In the genomic region with DNA sequence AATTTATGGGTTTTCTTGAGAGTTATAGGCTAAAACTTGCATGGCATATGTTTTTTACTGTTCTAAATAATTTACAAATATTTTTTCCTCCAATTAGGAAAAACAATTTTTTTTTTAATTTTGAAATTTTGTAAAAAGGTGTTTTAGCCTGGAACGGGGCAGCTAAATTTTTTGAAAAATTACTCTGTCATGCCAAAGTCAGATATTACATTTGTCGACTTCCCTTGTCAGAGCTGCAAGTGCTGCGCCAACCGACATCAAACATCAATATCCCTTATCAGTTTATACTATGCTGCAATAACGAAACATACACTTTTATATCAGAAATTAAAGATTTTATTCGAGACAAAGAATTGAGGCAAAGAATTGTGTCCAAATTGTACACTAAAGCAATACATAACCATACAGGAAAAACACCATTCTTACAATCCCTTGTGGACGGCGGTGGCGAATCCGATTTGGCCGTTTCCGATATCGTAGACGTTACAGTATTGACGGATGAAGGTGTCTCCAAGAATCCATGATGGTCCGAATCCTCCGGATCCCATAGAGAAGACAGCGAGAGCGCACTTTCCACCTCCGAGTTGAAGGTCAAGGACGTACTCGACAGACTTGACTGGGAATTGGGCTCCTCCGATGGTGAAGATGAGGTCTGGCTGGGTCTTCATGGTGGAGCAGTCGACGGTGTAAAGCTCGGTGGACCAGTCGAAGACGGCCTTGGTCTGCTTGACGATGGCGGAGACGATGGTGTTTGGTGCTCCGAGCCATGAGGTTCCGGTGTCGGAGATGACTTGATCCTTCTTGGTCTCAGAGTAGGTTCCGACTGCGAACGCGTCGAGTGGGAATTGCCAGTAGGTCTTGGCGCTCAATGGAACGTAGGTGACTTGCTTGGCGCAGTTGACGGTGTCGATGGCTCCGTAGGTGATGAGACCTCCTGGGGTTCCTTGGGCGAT, we compare ENCODE assay signal across 6 worm cellular contexts.
TF ChIP-seq lines count a peak whose summit lies in the region.

No protein-coding gene starts in this region.

TF ChIP-seq in whole organism, L1 larva, 84 proteins besides CTCF, POLR2A, EP300 and RAD21:
- no peak for TF ChIP-seq unc-130 (tag; optimal IDR thresholded peaks at IDR 0.05; lab: Kevin White, UChicago)
- TF ChIP-seq nhr-90 (tag; optimal IDR thresholded peaks at IDR 0.05; lab: Kevin White, UChicago; ENCODE audit: poor library complexity) = peak; percentile 15
- peak; percentile 35 for TF ChIP-seq elt-2 (tag; optimal IDR thresholded peaks at IDR 0.05; lab: Kevin White, UChicago)
- TF ChIP-seq nhr-19 (GFP tag; conservative IDR thresholded peaks at IDR 0.05; lab: Robert Waterston, UW) = peak; percentile 15; the same call in 1 of the 2 replicates
- no peak for TF ChIP-seq nhr-47 (tag; optimal IDR thresholded peaks at IDR 0.05; lab: Kevin White, UChicago)
- peak; percentile 47 for TF ChIP-seq nhr-71 (tag; optimal IDR thresholded peaks at IDR 0.05; lab: Kevin White, UChicago)
- peak; percentile 90 for TF ChIP-seq aly-2 (tag; optimal IDR thresholded peaks at IDR 0.05; lab: Kevin White, UChicago)
- TF ChIP-seq ama-1 (optimal IDR thresholded peaks at IDR 0.05; lab: Kevin White, UChicago) = peak; percentile 2
- TF ChIP-seq efl-1 (optimal IDR thresholded peaks at IDR 0.05; lab: Kevin White, UChicago) = no peak
- TF ChIP-seq efl-1 (GFP tag; optimal IDR thresholded peaks at IDR 0.05 in 1 of 2; lab: Kevin White, UChicago) = peak in 1 of 2 experiments; percentile 89
- TF ChIP-seq lin-35 (GFP tag; optimal IDR thresholded peaks at IDR 0.05; lab: Kevin White, UChicago) = peak in 1 of 2 experiments; percentile 50

TF ChIP-seq in whole organism, L2 larva, 48 proteins besides CTCF, POLR2A, EP300 and RAD21 (continues in another document):
- TF ChIP-seq mab-5 (tag; optimal IDR thresholded peaks at IDR 0.05; lab: Kevin White, UChicago) (no peak), skn-1 (tag; optimal IDR thresholded peaks at IDR 0.05; lab: Kevin White, UChicago) (no peak), nhr-10 (tag; optimal IDR thresholded peaks at IDR 0.05; lab: Kevin White, UChicago) (no peak), ZK546.5 (tag; optimal IDR thresholded peaks at IDR 0.05; lab: Kevin White, UChicago) (no peak), snpc-4 (tag; optimal IDR thresholded peaks at IDR 0.05; lab: Kevin White, UChicago) (no peak), C34F6.9 (tag; optimal IDR thresholded peaks at IDR 0.05; lab: Kevin White, UChicago) (no peak), alr-1 (tag; optimal IDR thresholded peaks at IDR 0.05; lab: Kevin White, UChicago) (no peak), ztf-4 (tag; optimal IDR thresholded peaks at IDR 0.05; lab: Kevin White, UChicago) (no peak), lin-13 (GFP tag; optimal IDR thresholded peaks at IDR 0.05; lab: Kevin White, UChicago) (no peak), nhr-25 (tag; optimal IDR thresholded peaks at IDR 0.05; lab: Kevin White, UChicago) (no peak), ama-1 (optimal IDR thresholded peaks at IDR 0.05; lab: Kevin White, UChicago) (peak; percentile 4), egl-27 (tag; optimal IDR thresholded peaks at IDR 0.05; lab: Kevin White, UChicago) (no peak), lsy-2 (tag; optimal IDR thresholded peaks at IDR 0.05; lab: Kevin White, UChicago) (no peak), unc-55 (GFP tag; optimal IDR thresholded peaks at IDR 0.05; lab: Kevin White, UChicago) (no peak)

TF ChIP-seq in whole organism, L3 larva, 47 proteins besides CTCF, POLR2A, EP300 and RAD21 (continues in another document):
- TF ChIP-seq elt-1 (tag; optimal IDR thresholded peaks at IDR 0.05; lab: Kevin White, UChicago) (no peak), pqm-1 (tag; optimal IDR thresholded peaks at IDR 0.05; lab: Kevin White, UChicago) (peak; percentile 40), jun-1 (tag; optimal IDR thresholded peaks at IDR 0.05; lab: Kevin White, UChicago) (peak; percentile 52), nhr-23 (tag; optimal IDR thresholded peaks at IDR 0.05; lab: Kevin White, UChicago) (no peak), fos-1 (tag; optimal IDR thresholded peaks at IDR 0.05; lab: Kevin White, UChicago) (peak; percentile 21), ceh-16 (tag; optimal IDR thresholded peaks at IDR 0.05; lab: Kevin White, UChicago) (no peak), nhr-11 (tag; optimal IDR thresholded peaks at IDR 0.05; lab: Kevin White, UChicago) (no peak), hmg-11 (tag; optimal IDR thresholded peaks at IDR 0.05; lab: Kevin White, UChicago) (no peak), ztf-4 (tag; optimal IDR thresholded peaks at IDR 0.05; lab: Kevin White, UChicago) (no peak), nhr-77 (tag; optimal IDR thresholded peaks at IDR 0.05; lab: Kevin White, UChicago) (peak; percentile 26), nfya-1 (tag; optimal IDR thresholded peaks at IDR 0.05; lab: Kevin White, UChicago; ENCODE audit: insufficient read depth) (no peak), ama-1 (optimal IDR thresholded peaks at IDR 0.05; lab: Kevin White, UChicago) (peak; percentile 56), nhr-67 (tag; optimal IDR thresholded peaks at IDR 0.05; lab: Kevin White, UChicago) (no peak), lsy-12 (tag; optimal IDR thresholded peaks at IDR 0.05; lab: Kevin White, UChicago) (no peak), pha-4 (tag; optimal IDR thresholded peaks at IDR 0.05; lab: Kevin White, UChicago) (peak; percentile 29)

TF ChIP-seq in whole organism, L4 larva, 104 proteins besides CTCF, POLR2A, EP300 and RAD21 (continues in another document):
- TF ChIP-seq attf-4 (tag; optimal IDR thresholded peaks at IDR 0.05; lab: Kevin White, UChicago) = no peak
- TF ChIP-seq nhr-11 (tag; optimal IDR thresholded peaks at IDR 0.05; lab: Kevin White, UChicago) = no peak
- no peak for TF ChIP-seq ceh-32 (tag; optimal IDR thresholded peaks at IDR 0.05; lab: Kevin White, UChicago; ENCODE audit: poor library complexity)
- TF ChIP-seq lin-15B (tag; optimal IDR thresholded peaks at IDR 0.05; lab: Kevin White, UChicago) = no peak
- TF ChIP-seq nhr-77 (tag; optimal IDR thresholded peaks at IDR 0.05; lab: Kevin White, UChicago) = peak; percentile 29
- TF ChIP-seq nhr-102 (tag; optimal IDR thresholded peaks at IDR 0.05; lab: Kevin White, UChicago) = peak; percentile 22
- TF ChIP-seq dmd-6 (GFP tag; IDR thresholded peaks at IDR 0.05; lab: Robert Waterston, UW) = peak; percentile 29; the same call in 1 of the 2 replicates
- no peak for TF ChIP-seq egl-43 (GFP tag; IDR thresholded peaks at IDR 0.05; lab: Robert Waterston, UW)
- no peak for TF ChIP-seq lir-3 (tag; optimal IDR thresholded peaks at IDR 0.05; lab: Kevin White, UChicago)
- TF ChIP-seq fos-1 (tag; optimal IDR thresholded peaks at IDR 0.05; lab: Kevin White, UChicago) = no peak
- TF ChIP-seq Y5F2A.4 (GFP tag; optimal IDR thresholded peaks at IDR 0.05; lab: Kevin White, UChicago) = no peak
- no peak for TF ChIP-seq tag-97 (GFP tag; IDR thresholded peaks at IDR 0.05; lab: Robert Waterston, UW)
- no peak for TF ChIP-seq D1046.2 (GFP tag; IDR thresholded peaks at IDR 0.05; lab: Robert Waterston, UW)
- TF ChIP-seq pqm-1 (tag; optimal IDR thresholded peaks at IDR 0.05; lab: Kevin White, UChicago) = peak; percentile 26
- no peak for TF ChIP-seq zfp-2 (tag; optimal IDR thresholded peaks at IDR 0.05; lab: Kevin White, UChicago)

TF ChIP-seq in whole organism, midembryonic, 9 proteins besides CTCF, POLR2A, EP300 and RAD21:
- TF ChIP-seq ztf-23 (GFP tag; IDR thresholded peaks at IDR 0.05; lab: Robert Waterston, UW) = no peak
- TF ChIP-seq ztf-29 (GFP tag; IDR thresholded peaks at IDR 0.05; lab: Robert Waterston, UW) = no peak
- TF ChIP-seq tab-1 (GFP tag; IDR thresholded peaks at IDR 0.05; lab: Robert Waterston, UW) = 0 out of 2 replicates have a peak, but pooled peaks have one; percentile 18
TF ChIP-seq in whole organism, midembryonic: peak in this region for 1.

TF ChIP-seq in whole organism, young adult, 124 proteins besides CTCF, POLR2A, EP300 and RAD21:
- TF ChIP-seq F23B12.7 (tag; optimal IDR thresholded peaks at IDR 0.05; lab: Kevin White, UChicago; ENCODE audit: insufficient read depth) (peak; percentile 27), ets-4 (GFP tag; optimal IDR thresholded peaks at IDR 0.05; lab: Kevin White, UChicago) (no peak), B0336.3 (GFP tag; IDR thresholded peaks at IDR 0.05; lab: Robert Waterston, UW) (peak; percentile 56; the same call in 1 of the 2 replicates), Y79H2A.3 (GFP tag; conservative IDR thresholded peaks at IDR 0.05; lab: Robert Waterston, UW) (0 out of 2 replicates have a peak, but pooled peaks have one; percentile 48), hmg-1.2 (GFP tag; IDR thresholded peaks at IDR 0.05; lab: Robert Waterston, UW) (no peak), hrde-1 (tag; optimal IDR thresholded peaks at IDR 0.05; lab: Kevin White, UChicago; ENCODE audit: borderline replicate concordance) (no peak), K11D2.4 (GFP tag; IDR thresholded peaks at IDR 0.05; lab: Robert Waterston, UW) (no peak), pbrm-1 (GFP tag; IDR thresholded peaks at IDR 0.05; lab: Robert Waterston, UW) (peak; percentile 39; the same call in 1 of the 2 replicates), egl-44 (GFP tag; IDR thresholded peaks at IDR 0.05; lab: Robert Waterston, UW) (0 out of 2 replicates have a peak, but pooled peaks have one; percentile 9), madf-10 (tag; optimal IDR thresholded peaks at IDR 0.05; lab: Kevin White, UChicago) (peak; percentile 24), unc-62 (GFP tag; optimal IDR thresholded peaks at IDR 0.05; lab: Kevin White, UChicago) (no peak), Y53G8AR.9 (GFP tag; conservative IDR thresholded peaks at IDR 0.05; lab: Robert Waterston, UW) (0 out of 2 replicates have a peak, but pooled peaks have one; percentile 52), nhr-80 (tag; optimal IDR thresholded peaks at IDR 0.05; lab: Kevin White, UChicago) (peak; percentile 59), Y95B8A.8 (GFP tag; IDR thresholded peaks at IDR 0.05; lab: Robert Waterston, UW) (0 out of 2 replicates have a peak, but pooled peaks have one; percentile 50), Y56A3A.18 (GFP tag; IDR thresholded peaks at IDR 0.05; lab: Robert Waterston, UW) (peak; percentile 37; the same call in 1 of the 2 replicates), cebp-1 (GFP tag; IDR thresholded peaks at IDR 0.05; lab: Robert Waterston, UW) (no peak), cebp-1 (tag; optimal IDR thresholded peaks at IDR 0.05; lab: Kevin White, UChicago) (peak; percentile 32), nhr-27 (tag; optimal IDR thresholded peaks at IDR 0.05; lab: Kevin White, UChicago) (no peak), zfh-2 (GFP tag; conservative IDR thresholded peaks at IDR 0.05; lab: Robert Waterston, UW) (peak; percentile 70; the same call in 1 of the 2 replicates)
